Fruit fly (Drosophila melanogaster) S2 (cell line): ENCODE data around the gene Cat.

Experiments
- CG8478 ChIP-seq: fragments of >200 bp; optimal IDR thresholded peaks from 2 replicates; lab custom pipeline; 2018
- CTCF ChIP-seq, 2 experiments: fragments of >200 bp; optimal IDR thresholded peaks; 2 replicates each; lab custom pipeline; 2018

Gene Cat

dm6 chr3L:18822450-18823220 lies at the start of gene Cat:
TSS of gene Cat (plus strand) at chr3L:18822604.
- TF ChIP-seq CTCF (optimal IDR thresholded peaks at IDR 0.05; lab: Kevin White, UChicago) (no peak), CG8478 (no peak)

dm6 chr3L:18781653-18782629 lies 40.5 kb upstream of the Cat start:
- TF ChIP-seq CTCF (optimal IDR thresholded peaks at IDR 0.05; lab: Kevin White, UChicago), result no peak
- TF ChIP-seq CG8478, result no peak

dm6 chr3L:18782653-18783052 lies 39.8 kb upstream of the Cat start:
- TF ChIP-seq CG8478, result no peak

- no peak for TF ChIP-seq CTCF (optimal IDR thresholded peaks at IDR 0.05; lab: Kevin White, UChicago)
- no peak for TF ChIP-seq CG8478
Observed at dm6 chr3L:18783544-18783943, 38.9 kb upstream of the Cat start.

dm6 chr3L:18784562-18784961 lies 37.8 kb upstream of the Cat start:
- TF ChIP-seq CTCF (optimal IDR thresholded peaks at IDR 0.05; lab: Kevin White, UChicago) (no peak), CG8478 (no peak)

dm6 chr3L:18786066-18786426 lies 36.4 kb upstream of the Cat start:
- no peak for TF ChIP-seq CG8478
- TF ChIP-seq CTCF (optimal IDR thresholded peaks at IDR 0.05; lab: Kevin White, UChicago), result no peak

dm6 chr3L:18786427-18787104 lies 35.8 kb upstream of the Cat start:
- TF ChIP-seq CG8478 (no peak), CTCF (optimal IDR thresholded peaks at IDR 0.05; lab: Kevin White, UChicago) (no peak)

dm6 chr3L:18787882-18788281 lies 34.5 kb upstream of the Cat start:
- TF ChIP-seq CTCF (optimal IDR thresholded peaks at IDR 0.05; lab: Kevin White, UChicago), result no peak
- no peak for TF ChIP-seq CG8478

- TF ChIP-seq CTCF (optimal IDR thresholded peaks at IDR 0.05; lab: Kevin White, UChicago) (no peak), CG8478 (no peak)
Observed at dm6 chr3L:18789203-18790018, 33.0 kb upstream of the Cat start.

- TF ChIP-seq CG8478 (no peak), CTCF (optimal IDR thresholded peaks at IDR 0.05; lab: Kevin White, UChicago) (no peak)
Observed at dm6 chr3L:18790630-18791167, 31.7 kb upstream of the Cat start.

- TF ChIP-seq CG8478, result no peak
- TF ChIP-seq CTCF (optimal IDR thresholded peaks at IDR 0.05; lab: Kevin White, UChicago), result no peak
Observed at dm6 chr3L:18791232-18792008, 31.0 kb upstream of the Cat start.

dm6 chr3L:18792009-18792339 lies 30.4 kb upstream of the Cat start:
- TF ChIP-seq CG8478, result no peak
- TF ChIP-seq CTCF (optimal IDR thresholded peaks at IDR 0.05; lab: Kevin White, UChicago), result no peak

dm6 chr3L:18792834-18793233 lies 29.6 kb upstream of the Cat start:
- no peak for TF ChIP-seq CG8478
- no peak for TF ChIP-seq CTCF (optimal IDR thresholded peaks at IDR 0.05; lab: Kevin White, UChicago)
